Worm (Caenorhabditis elegans) whole organism, L1 larva: ENCODE measurements around the gene K03H1.9.

Source experiments
- aly-2 ChIP-seq: fragments of 150-350 bp; optimal IDR thresholded peaks from 2 replicates; lab custom pipeline; 2014; ENCODE audit warnings: missing biosample characterization, missing genetic modification characterization
- nhr-237 ChIP-seq: fragments of 150-350 bp; optimal IDR thresholded peaks from 2 replicates; lab custom pipeline; 2014; ENCODE audit warnings: missing biosample characterization, missing genetic modification characterization
- pqm-1 ChIP-seq: sonication (generic microtip); optimal IDR thresholded peaks from 3 replicates; lab custom pipeline; 2017; ENCODE audit warnings: missing biosample characterization, missing genetic modification characterization
- snpc-4 ChIP-seq: fragments of 150-350 bp; optimal IDR thresholded peaks from 2 replicates; lab custom pipeline; 2014; ENCODE audit warnings: missing biosample characterization, missing genetic modification characterization
- zip-4 ChIP-seq: fragments of 200-800 bp; sonication (Bioruptor generic); optimal IDR thresholded peaks from 2 replicates; lab custom pipeline; 2018; ENCODE audit warnings: mild to moderate bottlenecking, missing genetic modification characterization, moderate library complexity, missing compliant biosample characterization
- ztf-11 ChIP-seq, 2 experiments: sonication (generic microtip); optimal IDR thresholded peaks; 2 replicates each; lab custom pipeline; 2016 to 2017; ENCODE audit warnings: missing genetic modification characterization in 2 of 2, missing biosample characterization in 1 of 2, missing compliant biosample characterization in 1 of 2

DNA sequence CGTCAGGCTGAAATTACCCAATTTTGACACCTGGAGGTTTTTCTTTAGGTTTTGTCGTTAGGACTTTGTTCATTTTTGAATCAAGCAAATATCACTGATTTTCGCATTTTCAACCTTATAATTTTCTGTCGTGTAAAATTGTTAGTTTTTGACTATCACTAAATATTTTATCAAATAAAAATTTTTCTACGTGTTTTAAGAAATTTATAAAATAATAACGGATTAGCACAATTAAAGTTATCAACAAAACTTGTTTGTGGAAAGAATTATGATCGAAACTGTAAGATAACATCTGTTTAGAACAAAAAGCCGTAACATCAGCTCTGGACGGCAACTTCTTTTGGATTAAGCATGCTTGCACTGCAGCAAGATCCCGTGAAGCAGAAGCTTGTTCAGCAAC is 18.4 kb downstream of the K03H1.9 start, which contains the start of gene cbp-2:
- TF ChIP-seq pqm-1: no peak
- no peak for TF ChIP-seq snpc-4 (tag; lab: Kevin White, UChicago)
- TF ChIP-seq zip-4 (GFP tag; lab: Kevin White, UChicago): no peak
- TF ChIP-seq ztf-11 (tag; optimal IDR thresholded peaks at IDR 0.05; lab: Kevin White, UChicago): no peak
- TF ChIP-seq aly-2 (tag; lab: Kevin White, UChicago): no peak
- TF ChIP-seq nhr-237 (tag; lab: Kevin White, UChicago): no peak
